Fruit fly (Drosophila melanogaster) Kc167 (cell line): Measurements from ENCODE around the gene Mob3.

Experiments
- Myc ChIP-seq: fragments of >200 bp; optimal IDR thresholded peaks from 2 replicates; lab custom pipeline; 2017; ENCODE audit warnings: missing external identifiers
- Sin3A ChIP-seq: fragments of >200 bp; optimal IDR thresholded peaks from 2 replicates; lab custom pipeline; 2018; ENCODE audit warnings: missing external identifiers
- insv ChIP-seq: fragments of >200 bp; optimal IDR thresholded peaks from 3 replicates; lab custom pipeline; 2018; ENCODE audit warnings: missing external identifiers
- psq ChIP-seq: fragments of >200 bp; optimal IDR thresholded peaks from 2 replicates; lab custom pipeline; 2017; ENCODE audit warnings: missing external identifiers
- ttk ChIP-seq: sonication (Bioruptor generic); optimal IDR thresholded peaks from 2 replicates; lab custom pipeline; 2017; ENCODE audit warnings: missing external identifiers

DNA sequence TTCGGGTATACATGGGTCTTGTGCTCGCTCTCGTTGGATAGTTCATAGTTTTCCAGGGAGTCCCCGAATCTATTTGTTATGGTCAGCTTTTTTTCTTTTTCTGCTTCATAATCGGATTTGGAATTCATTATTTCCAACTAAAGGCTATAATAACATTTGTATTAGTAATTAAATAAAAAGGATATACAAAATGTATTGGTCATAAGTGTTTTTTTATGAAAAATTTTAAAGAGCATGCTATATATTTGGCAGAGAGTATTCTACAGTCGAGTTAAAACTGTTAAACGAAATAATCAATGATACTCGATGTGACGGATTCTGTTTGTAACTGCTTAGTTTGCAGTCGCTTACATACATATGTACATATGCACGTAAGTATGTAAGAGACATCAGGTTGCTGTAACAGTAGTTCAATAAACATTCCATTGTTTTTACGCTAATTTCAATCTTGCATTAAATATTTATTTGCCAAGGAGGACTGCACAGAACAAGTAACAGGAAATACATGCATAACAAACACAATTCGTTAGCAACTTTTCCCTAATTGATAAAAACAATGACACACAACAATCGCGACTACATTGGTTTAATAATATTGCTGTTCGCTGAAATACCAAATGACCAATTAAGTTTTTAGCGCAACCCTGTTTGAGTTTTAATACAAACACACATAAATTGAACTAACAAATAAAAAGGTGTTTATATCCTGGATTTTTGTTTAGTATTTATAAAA lies 34.1 kb downstream of the Mob3 start:
- no peak for TF ChIP-seq insv (lab: Kevin White, UChicago)
- no peak for TF ChIP-seq psq (lab: Kevin White, UChicago)
- TF ChIP-seq Sin3A (lab: Kevin White, UChicago), result no peak
- no peak for TF ChIP-seq ttk (lab: Kevin White, UChicago)
- no peak for TF ChIP-seq Myc (lab: Kevin White, UChicago)
